Fruit fly (Drosophila melanogaster) whole organism, pupa: ENCODE data around the gene Alp12.

Experiments
- CG17806 ChIP-seq: fragments of 200-800 bp; sonication (Bioruptor generic); optimal IDR thresholded peaks from 2 replicates; lab custom pipeline; 2018; ENCODE audit warnings: missing biosample characterization, mild to moderate bottlenecking, missing genetic modification characterization, moderate library complexity
- CG32121 ChIP-seq: fragments of 200-800 bp; sonication (Bioruptor generic); IDR thresholded peaks from 2 replicates; pipeline ENCODE4 v1.3.6; 2022; ENCODE audit warnings: missing biosample characterization, missing genetic modification characterization
- CG34367 ChIP-seq: fragments of 200-800 bp; sonication (Bioruptor generic); optimal IDR thresholded peaks from 2 replicates; lab custom pipeline; 2018; ENCODE audit warnings: missing biosample characterization, mild to moderate bottlenecking, missing genetic modification characterization
- CG4496 ChIP-seq: fragments of 200-800 bp; sonication (Bioruptor generic); IDR thresholded peaks from 3 replicates; pipeline ENCODE4 v1.3.6; 2022; ENCODE audit warnings: missing biosample characterization, missing genetic modification characterization
- CG9948 ChIP-seq: fragments of 200-800 bp; sonication (Bioruptor generic); optimal IDR thresholded peaks from 2 replicates; lab custom pipeline; 2018; ENCODE audit warnings: missing biosample characterization, mild to moderate bottlenecking, missing genetic modification characterization, moderate library complexity
- D1 ChIP-seq: fragments of 200-800 bp; sonication (Bioruptor generic); optimal IDR thresholded peaks from 2 replicates; lab custom pipeline; 2018; ENCODE audit warnings: missing biosample characterization, mild to moderate bottlenecking, missing genetic modification characterization, moderate library complexity
- EcR ChIP-seq: fragments of 200-800 bp; sonication (Bioruptor generic); optimal IDR thresholded peaks from 3 replicates; lab custom pipeline; 2019; ENCODE audit warnings: missing biosample characterization, missing genetic modification characterization, mild to moderate bottlenecking, moderate library complexity, missing genetic modification reagents
- Ets98B ChIP-seq: fragments of 200-800 bp; sonication (Bioruptor generic); IDR thresholded peaks from 2 replicates; pipeline ENCODE4 v1.3.6; 2022; ENCODE audit warnings: missing biosample characterization, missing genetic modification characterization
- Pif1A ChIP-seq: fragments of 200-800 bp; sonication (Bioruptor generic); optimal IDR thresholded peaks from 3 replicates; lab custom pipeline; 2016; ENCODE audit warnings: missing biosample characterization, missing genetic modification characterization
- Pif1B ChIP-seq: fragments of 200-800 bp; sonication (Bioruptor generic); optimal IDR thresholded peaks from 3 replicates; lab custom pipeline; 2016; ENCODE audit warnings: missing biosample characterization, missing genetic modification characterization
- Snoo ChIP-seq: fragments of 200-800 bp; sonication (Bioruptor generic); optimal IDR thresholded peaks from 3 replicates; lab custom pipeline; 2017; ENCODE audit warnings: missing biosample characterization, mild to moderate bottlenecking, missing genetic modification characterization, inconsistent platforms
- fd96Ca ChIP-seq: fragments of 200-800 bp; sonication (Bioruptor generic); IDR thresholded peaks from 3 replicates; pipeline ENCODE4 v1.3.6; 2022; ENCODE audit warnings: missing biosample characterization, missing genetic modification characterization

DNA sequence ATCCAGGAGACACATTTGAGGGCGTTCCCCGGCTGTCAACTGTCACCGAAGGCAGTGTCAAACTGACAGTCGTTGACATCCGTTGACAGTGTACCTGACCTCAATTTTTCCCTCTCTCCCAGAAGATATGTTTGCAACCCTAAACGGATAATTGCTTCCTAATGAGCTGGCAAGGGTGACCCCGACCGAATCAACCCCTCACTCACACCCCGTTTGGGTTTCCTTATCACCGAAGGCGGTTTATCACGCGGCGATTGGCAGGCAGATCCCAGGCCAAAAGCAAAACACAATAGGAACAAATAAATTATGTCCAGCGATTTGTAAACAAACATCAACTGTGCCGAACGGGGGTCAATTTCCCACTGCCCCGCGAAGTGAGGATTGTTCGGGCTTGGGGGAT, 35.6 kb downstream of the Alp12 start:
- TF ChIP-seq Pif1B (GFP tag; lab: Kevin White, UChicago), result no peak
- no peak for TF ChIP-seq CG9948 (tag; lab: Kevin White, UChicago)
- no peak for TF ChIP-seq CG34367 (tag; lab: Kevin White, UChicago)
- no peak for TF ChIP-seq CG17806 (tag; lab: Kevin White, UChicago)
- TF ChIP-seq EcR, result no peak
- TF ChIP-seq Ets98B (GFP tag; lab: Robert Waterston, UW), result no peak
- TF ChIP-seq fd96Ca (GFP tag; lab: Robert Waterston, UW), result no peak
- no peak for TF ChIP-seq D1 (tag; lab: Kevin White, UChicago)
- TF ChIP-seq Pif1A (GFP tag; lab: Kevin White, UChicago), result no peak
- no peak for TF ChIP-seq Snoo (tag; lab: Kevin White, UChicago)
- no peak for TF ChIP-seq CG4496 (GFP tag; lab: Robert Waterston, UW)
- no peak for TF ChIP-seq CG32121 (GFP tag; lab: Robert Waterston, UW)
